Fruit fly (Drosophila melanogaster): ENCODE data around the gene w-cup.
A peak's percentile ranks its signal among the peaks of the same experiment; 100 is the strongest.

w-cup gene

DNA sequence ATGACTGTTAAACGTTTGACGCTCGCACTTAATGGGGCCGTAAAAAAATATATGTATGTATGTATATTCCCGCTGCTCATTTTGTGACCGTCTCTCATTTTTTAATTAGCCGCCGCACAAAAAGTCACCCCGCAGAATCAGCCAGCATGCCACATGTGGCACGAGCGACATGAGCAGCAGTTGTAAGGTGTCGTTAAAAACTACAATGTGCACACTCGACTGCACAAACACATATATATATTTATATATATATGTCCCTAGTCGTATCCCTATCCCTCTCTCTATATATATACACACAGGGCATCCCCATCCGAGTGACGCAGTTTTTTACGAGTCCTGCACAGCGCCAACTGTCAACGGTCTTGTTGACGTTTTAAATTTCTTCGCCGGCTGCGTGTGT is 23.9 kb downstream of the w-cup start:
- TF ChIP-seq Mnt (GFP tag; optimal IDR thresholded peaks at IDR 0.05) (no peak), ovo (GFP tag; optimal IDR thresholded peaks at IDR 0.05) (no peak), CG33017 (tag; optimal IDR thresholded peaks at IDR 0.05) (no peak), kay (GFP tag; ENCODE audit: borderline replicate concordance) (no peak), CG1620 (GFP tag; optimal IDR thresholded peaks at IDR 0.05) (no peak), Clk (GFP tag; optimal IDR thresholded peaks at IDR 0.05) (no peak), Crg-1 (GFP tag; optimal IDR thresholded peaks at IDR 0.05) (no peak), pad (GFP tag; optimal IDR thresholded peaks at IDR 0.05) (no peak), CG12768 (GFP tag; optimal IDR thresholded peaks at IDR 0.05) (no peak), tj (GFP tag; optimal IDR thresholded peaks at IDR 0.05) (no peak), CG11617 (GFP tag; optimal IDR thresholded peaks at IDR 0.05) (no peak), CG7045 (GFP tag; optimal IDR thresholded peaks at IDR 0.05) (no peak), bab1 (GFP tag; optimal IDR thresholded peaks at IDR 0.05) (no peak), cnc (optimal IDR thresholded peaks at IDR 0.05) (no peak), CG5204 (GFP tag; optimal IDR thresholded peaks at IDR 0.05) (no peak), CG14711 (tag; optimal IDR thresholded peaks at IDR 0.05) (no peak), toe (GFP tag; optimal IDR thresholded peaks at IDR 0.05) (no peak)

DNA sequence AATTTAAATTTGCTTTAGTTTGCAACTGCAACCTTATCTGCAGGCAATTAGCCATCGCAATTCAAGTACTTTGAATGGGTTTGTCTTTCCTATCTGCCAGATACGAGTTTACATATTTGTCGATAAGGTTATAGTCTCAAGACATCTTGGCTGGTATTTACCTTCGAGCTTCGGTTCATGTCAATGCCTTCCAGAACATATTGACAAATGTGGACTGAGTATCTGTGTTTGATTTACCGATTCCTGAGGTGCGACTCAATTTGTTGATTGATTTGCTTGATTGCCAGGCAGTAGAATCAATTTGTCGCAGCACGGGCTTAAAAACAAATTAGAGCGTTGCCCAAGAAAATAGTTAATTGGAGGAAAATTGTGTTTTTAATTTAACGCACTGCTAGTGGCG is 24.8 kb downstream of the w-cup start:
- TF ChIP-seq cic (GFP tag; optimal IDR thresholded peaks at IDR 0.05) (peak; percentile 75), Clk (GFP tag; optimal IDR thresholded peaks at IDR 0.05) (no peak), CG7101 (tag; optimal IDR thresholded peaks at IDR 0.05) (peak; percentile 53), tj (GFP tag; optimal IDR thresholded peaks at IDR 0.05) (no peak), CG11617 (GFP tag; optimal IDR thresholded peaks at IDR 0.05) (no peak), CG5204 (GFP tag; optimal IDR thresholded peaks at IDR 0.05) (no peak), CG33017 (tag; optimal IDR thresholded peaks at IDR 0.05) (no peak), Mnt (GFP tag; optimal IDR thresholded peaks at IDR 0.05) (no peak), kay (GFP tag; ENCODE audit: borderline replicate concordance) (peak; percentile 12), Crg-1 (GFP tag; optimal IDR thresholded peaks at IDR 0.05) (peak; percentile 36)

dm6 chr2L:10548814-10549423 is 28.7 kb downstream of the w-cup start:
- TF ChIP-seq kay (GFP tag; ENCODE audit: borderline replicate concordance) (no peak), Clk (GFP tag; optimal IDR thresholded peaks at IDR 0.05) (no peak), toe (GFP tag; optimal IDR thresholded peaks at IDR 0.05) (no peak), CG5204 (GFP tag; optimal IDR thresholded peaks at IDR 0.05) (no peak), cic (GFP tag; optimal IDR thresholded peaks at IDR 0.05) (no peak), CG14711 (tag; optimal IDR thresholded peaks at IDR 0.05) (no peak), Mnt (GFP tag; optimal IDR thresholded peaks at IDR 0.05) (no peak), Crg-1 (GFP tag; optimal IDR thresholded peaks at IDR 0.05) (no peak), tj (GFP tag; optimal IDR thresholded peaks at IDR 0.05) (no peak), CG7101 (tag; optimal IDR thresholded peaks at IDR 0.05) (no peak), pad (GFP tag; optimal IDR thresholded peaks at IDR 0.05) (no peak), ovo (GFP tag; optimal IDR thresholded peaks at IDR 0.05) (no peak), CG11617 (GFP tag; optimal IDR thresholded peaks at IDR 0.05) (no peak), cnc (optimal IDR thresholded peaks at IDR 0.05) (no peak), CG7045 (GFP tag; optimal IDR thresholded peaks at IDR 0.05) (no peak)

- TF ChIP-seq kay (GFP tag; ENCODE audit: borderline replicate concordance): peak; percentile 51
- no peak for TF ChIP-seq CG33017 (tag; optimal IDR thresholded peaks at IDR 0.05)
Observed at dm6 chr2L:10544421-10545120, 33.0 kb downstream of the w-cup start, which contains the start of gene Trim9. Gene Trim9, plus strand, starts transcription at chr2L:10544883.

dm6 chr2L:10543992-10544391 is 33.6 kb downstream of the w-cup start:
- TF ChIP-seq toe (GFP tag; optimal IDR thresholded peaks at IDR 0.05): no peak
- TF ChIP-seq CG11617 (GFP tag; optimal IDR thresholded peaks at IDR 0.05): peak; percentile 28
- TF ChIP-seq Mnt (GFP tag; optimal IDR thresholded peaks at IDR 0.05): peak; percentile 39
- TF ChIP-seq CG7101 (tag; optimal IDR thresholded peaks at IDR 0.05): peak; percentile 65

DNA sequence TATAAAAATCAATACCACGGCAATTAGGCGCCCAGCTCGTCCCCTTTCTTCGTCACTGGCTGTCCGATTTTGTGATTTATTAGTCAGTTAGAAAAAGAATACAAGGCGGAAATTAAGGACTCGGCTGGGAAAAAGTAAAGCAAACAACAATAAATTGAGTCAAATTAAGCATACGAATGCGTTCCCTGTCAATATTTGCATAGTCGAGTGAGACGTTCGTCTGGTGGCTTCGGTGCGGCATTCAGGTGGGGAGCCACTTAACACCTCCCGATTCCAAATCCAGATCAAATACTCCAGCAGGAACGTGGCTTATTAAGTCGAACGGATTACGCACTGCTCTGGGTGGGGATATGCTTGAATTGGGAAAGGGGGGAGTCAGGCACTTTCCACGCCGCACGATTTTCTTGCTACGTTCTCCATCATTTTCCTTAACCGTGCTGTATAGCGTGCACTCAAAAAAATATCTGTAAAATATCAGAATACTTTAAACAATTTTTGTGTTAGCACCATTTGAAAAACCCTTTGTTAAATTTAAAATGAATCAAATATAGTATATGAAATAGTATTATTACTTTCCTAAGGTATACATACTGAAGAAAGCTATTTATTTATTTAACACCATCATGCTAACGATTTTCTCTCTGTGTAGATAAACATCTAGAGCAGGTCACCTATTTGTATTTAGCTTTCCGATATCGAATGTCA is 34.4 kb downstream of the w-cup start:
- TF ChIP-seq CG7101 (tag; optimal IDR thresholded peaks at IDR 0.05) (no peak), CG12768 (GFP tag; optimal IDR thresholded peaks at IDR 0.05) (no peak), CG7045 (GFP tag; optimal IDR thresholded peaks at IDR 0.05) (no peak), CG11617 (GFP tag; optimal IDR thresholded peaks at IDR 0.05) (no peak), Hr96 (GFP tag; optimal IDR thresholded peaks at IDR 0.05) (no peak), tj (GFP tag; optimal IDR thresholded peaks at IDR 0.05) (no peak)

- TF ChIP-seq cic (GFP tag; optimal IDR thresholded peaks at IDR 0.05): no peak
- no peak for TF ChIP-seq Mnt (GFP tag; optimal IDR thresholded peaks at IDR 0.05)
- TF ChIP-seq cnc (optimal IDR thresholded peaks at IDR 0.05): no peak
- TF ChIP-seq CG7101 (tag; optimal IDR thresholded peaks at IDR 0.05): no peak
- TF ChIP-seq CG12768 (GFP tag; optimal IDR thresholded peaks at IDR 0.05): no peak
- TF ChIP-seq kay (GFP tag; ENCODE audit: borderline replicate concordance): no peak
- TF ChIP-seq tj (GFP tag; optimal IDR thresholded peaks at IDR 0.05): no peak
- no peak for TF ChIP-seq pad (GFP tag; optimal IDR thresholded peaks at IDR 0.05)
- TF ChIP-seq CG7045 (GFP tag; optimal IDR thresholded peaks at IDR 0.05): no peak
- TF ChIP-seq Crg-1 (GFP tag; optimal IDR thresholded peaks at IDR 0.05): no peak
- TF ChIP-seq Hr96 (GFP tag; optimal IDR thresholded peaks at IDR 0.05): no peak
- TF ChIP-seq bab1 (GFP tag; optimal IDR thresholded peaks at IDR 0.05): no peak
- TF ChIP-seq CG11617 (GFP tag; optimal IDR thresholded peaks at IDR 0.05): no peak
- no peak for TF ChIP-seq CG14711 (tag; optimal IDR thresholded peaks at IDR 0.05)
- TF ChIP-seq ovo (GFP tag; optimal IDR thresholded peaks at IDR 0.05): no peak
- TF ChIP-seq Clk (GFP tag; optimal IDR thresholded peaks at IDR 0.05): no peak
- TF ChIP-seq CG33017 (tag; optimal IDR thresholded peaks at IDR 0.05): no peak
- TF ChIP-seq toe (GFP tag; optimal IDR thresholded peaks at IDR 0.05): no peak
- TF ChIP-seq CG1620 (GFP tag; optimal IDR thresholded peaks at IDR 0.05): no peak
- TF ChIP-seq CG5204 (GFP tag; optimal IDR thresholded peaks at IDR 0.05): no peak
Observed at dm6 chr2L:10539360-10539759, 38.2 kb downstream of the w-cup start.

Measured in whole organism, adult.